Fruit fly (Drosophila melanogaster) whole organism, prepupa: Measurements from ENCODE around the gene rdx.

Experiments used
- Blimp-1 ChIP-seq: fragments of 200-800 bp; sonication (Bioruptor generic); optimal IDR thresholded peaks from 3 replicates; lab custom pipeline; 2017; ENCODE audit warnings: missing biosample characterization, missing genetic modification characterization, mild to moderate bottlenecking, moderate library complexity, missing genetic modification reagents
- CG10631 ChIP-seq: fragments of 200-800 bp; sonication (Bioruptor generic); optimal IDR thresholded peaks from 2 replicates; lab custom pipeline; 2016; ENCODE audit warnings: missing biosample characterization, missing genetic modification characterization
- CG10669 ChIP-seq: fragments of 200-800 bp; sonication (Bioruptor generic); optimal IDR thresholded peaks from 3 replicates; lab custom pipeline; 2018; ENCODE audit warnings: missing biosample characterization, mild to moderate bottlenecking, missing genetic modification characterization, moderate library complexity
- CG11294 ChIP-seq: fragments of 200-800 bp; sonication (Bioruptor generic); IDR thresholded peaks from 2 replicates; pipeline ENCODE4 v1.3.6; 2022; ENCODE audit warnings: missing biosample characterization, missing genetic modification characterization
- CG11762 ChIP-seq: fragments of 200-800 bp; sonication (Bioruptor generic); optimal IDR thresholded peaks from 3 replicates; lab custom pipeline; 2016; ENCODE audit warnings: missing biosample characterization, missing genetic modification characterization; ENCODE audit not compliant: insufficient read depth
- CG11902 ChIP-seq: fragments of 200-800 bp; sonication (Bioruptor generic); optimal IDR thresholded peaks from 3 replicates; lab custom pipeline; 2016; ENCODE audit warnings: missing biosample characterization, missing genetic modification characterization
- CG15336 ChIP-seq: fragments of 200-800 bp; sonication (Bioruptor generic); IDR thresholded peaks from 2 replicates; pipeline ENCODE4 v1.3.6; 2022; ENCODE audit warnings: missing biosample characterization, missing genetic modification characterization
- CG1621 ChIP-seq: fragments of 200-800 bp; sonication (Bioruptor generic); optimal IDR thresholded peaks from 3 replicates; lab custom pipeline; 2018; ENCODE audit warnings: missing biosample characterization, mild to moderate bottlenecking, missing genetic modification characterization
- CG16779 ChIP-seq: fragments of 200-800 bp; sonication (Bioruptor generic); optimal IDR thresholded peaks from 3 replicates; lab custom pipeline; 2017; ENCODE audit warnings: missing biosample characterization, mild to moderate bottlenecking, missing genetic modification characterization
- CG3032 ChIP-seq: fragments of 200-800 bp; optimal IDR thresholded peaks from 2 replicates; lab custom pipeline; 2019; ENCODE audit warnings: missing biosample characterization, mild to moderate bottlenecking, missing genetic modification characterization, moderate library complexity
- CG32006 ChIP-seq: fragments of 200-800 bp; sonication (Bioruptor generic); optimal IDR thresholded peaks from 3 replicates; lab custom pipeline; 2017; ENCODE audit warnings: missing biosample characterization, mild to moderate bottlenecking, missing genetic modification characterization
- CG34406 ChIP-seq: fragments of 200-800 bp; sonication (Bioruptor generic); optimal IDR thresholded peaks from 3 replicates; lab custom pipeline; 2016; ENCODE audit warnings: missing biosample characterization, missing genetic modification characterization
- CG3919 ChIP-seq: fragments of 200-800 bp; sonication (Bioruptor generic); optimal IDR thresholded peaks from 3 replicates; lab custom pipeline; 2016; ENCODE audit warnings: missing biosample characterization, missing genetic modification characterization
- CG4318 ChIP-seq: fragments of 200-800 bp; sonication (Bioruptor generic); optimal IDR thresholded peaks from 3 replicates; lab custom pipeline; 2017; ENCODE audit warnings: missing biosample characterization, mild to moderate bottlenecking, missing genetic modification characterization
- CG6163 ChIP-seq: fragments of 200-800 bp; sonication (Bioruptor generic); IDR thresholded peaks from 3 replicates; pipeline ENCODE4 v1.3.6; 2022; ENCODE audit warnings: missing biosample characterization, missing genetic modification characterization
- CG6276 ChIP-seq: fragments of 200-800 bp; sonication (Bioruptor generic); optimal IDR thresholded peaks from 2 replicates; lab custom pipeline; 2017; ENCODE audit warnings: missing biosample characterization, mild to moderate bottlenecking, missing genetic modification characterization
- CG6792 ChIP-seq: fragments of 200-800 bp; sonication (Bioruptor generic); optimal IDR thresholded peaks from 3 replicates; lab custom pipeline; 2016; ENCODE audit warnings: missing biosample characterization, missing genetic modification characterization
- CG6808 ChIP-seq: fragments of 200-800 bp; sonication (Bioruptor generic); optimal IDR thresholded peaks from 3 replicates; lab custom pipeline; 2017; ENCODE audit warnings: missing biosample characterization, missing genetic modification characterization, mild to moderate bottlenecking, moderate library complexity, missing genetic modification reagents
- CG6854 ChIP-seq: fragments of 200-800 bp; sonication (Bioruptor generic); optimal IDR thresholded peaks from 2 replicates; lab custom pipeline; 2017; ENCODE audit warnings: missing biosample characterization, mild to moderate bottlenecking, missing genetic modification characterization
- CG7368 ChIP-seq: fragments of 200-800 bp; sonication (Bioruptor generic); optimal IDR thresholded peaks from 3 replicates; lab custom pipeline; 2016; ENCODE audit warnings: missing biosample characterization, missing genetic modification characterization
- CG8119 ChIP-seq: fragments of 200-800 bp; sonication (Bioruptor generic); IDR thresholded peaks from 3 replicates; pipeline ENCODE4 v1.3.6; 2022; ENCODE audit warnings: missing biosample characterization, missing genetic modification characterization
- CG8319 ChIP-seq: fragments of 200-800 bp; sonication (Bioruptor generic); optimal IDR thresholded peaks from 3 replicates; lab custom pipeline; 2016; ENCODE audit warnings: missing biosample characterization, missing genetic modification characterization
- CG9139 ChIP-seq: fragments of 200-800 bp; sonication (Bioruptor generic); optimal IDR thresholded peaks from 3 replicates; lab custom pipeline; 2017; ENCODE audit warnings: missing biosample characterization, mild to moderate bottlenecking, missing genetic modification characterization
- Eip75B ChIP-seq: fragments of 200-800 bp; sonication (Bioruptor generic); optimal IDR thresholded peaks from 3 replicates; lab custom pipeline; 2016; ENCODE audit warnings: missing biosample characterization, missing genetic modification characterization
- Eip78C ChIP-seq: fragments of 200-800 bp; sonication (Bioruptor generic); peaks from one replicate; lab custom pipeline; 2016; ENCODE audit warnings: missing biosample characterization, missing genetic modification characterization
- Eip93F ChIP-seq: fragments of 200-800 bp; sonication (Bioruptor generic); optimal IDR thresholded peaks from 2 replicates; lab custom pipeline; 2016; ENCODE audit warnings: missing biosample characterization, mild to moderate bottlenecking, missing genetic modification characterization
- Ets21C ChIP-seq: fragments of 200-800 bp; sonication (Bioruptor generic); optimal IDR thresholded peaks from 3 replicates; lab custom pipeline; 2016; ENCODE audit warnings: missing biosample characterization, missing genetic modification characterization
- Ets96B ChIP-seq: fragments of 200-800 bp; optimal IDR thresholded peaks from 2 replicates; lab custom pipeline; 2019; ENCODE audit warnings: missing biosample characterization, mild to moderate bottlenecking, missing genetic modification characterization, moderate library complexity
- Hr38 ChIP-seq: sonication (Bioruptor generic); optimal IDR thresholded peaks from 2 replicates; lab custom pipeline; 2016; ENCODE audit warnings: missing biosample characterization, missing genetic modification characterization
- Hr39 ChIP-seq: fragments of 200-800 bp; sonication (Bioruptor generic); optimal IDR thresholded peaks from 2 replicates; lab custom pipeline; 2016; ENCODE audit warnings: missing biosample characterization, missing genetic modification characterization
- Hr4 ChIP-seq: fragments of 200-800 bp; sonication (Bioruptor generic); optimal IDR thresholded peaks from 3 replicates; lab custom pipeline; 2016; ENCODE audit warnings: missing biosample characterization, missing genetic modification characterization
- Lpt ChIP-seq: fragments of 200-800 bp; sonication (Bioruptor generic); optimal IDR thresholded peaks from 3 replicates; lab custom pipeline; 2016; ENCODE audit warnings: missing biosample characterization, missing genetic modification characterization
- Met ChIP-seq: fragments of 200-800 bp; sonication (Bioruptor generic); optimal IDR thresholded peaks from 3 replicates; lab custom pipeline; 2016; ENCODE audit warnings: missing biosample characterization, missing genetic modification characterization
- OdsH ChIP-seq: fragments of 200-800 bp; sonication (Bioruptor generic); optimal IDR thresholded peaks from 3 replicates; lab custom pipeline; 2016; ENCODE audit warnings: missing biosample characterization, missing genetic modification characterization
- Sox14 ChIP-seq: fragments of 200-800 bp; sonication (Bioruptor generic); optimal IDR thresholded peaks from 3 replicates; lab custom pipeline; 2016; ENCODE audit warnings: missing biosample characterization, missing genetic modification characterization
- Sox15 ChIP-seq: fragments of 200-800 bp; sonication (Bioruptor generic); optimal IDR thresholded peaks from 3 replicates; lab custom pipeline; 2016; ENCODE audit warnings: missing biosample characterization, missing genetic modification characterization
- achi ChIP-seq: fragments of 200-800 bp; sonication (Bioruptor generic); optimal IDR thresholded peaks from 3 replicates; lab custom pipeline; 2016; ENCODE audit warnings: missing biosample characterization, missing genetic modification characterization
- acj6 ChIP-seq: fragments of 200-800 bp; sonication (Bioruptor generic); optimal IDR thresholded peaks from 3 replicates; lab custom pipeline; 2016; ENCODE audit warnings: missing biosample characterization, missing genetic modification characterization
- cyc ChIP-seq: fragments of 200-800 bp; sonication (Bioruptor generic); optimal IDR thresholded peaks from 3 replicates; lab custom pipeline; 2016; ENCODE audit warnings: missing biosample characterization, missing genetic modification characterization
- dsx ChIP-seq: fragments of 200-800 bp; optimal IDR thresholded peaks from 3 replicates; lab custom pipeline; 2019; ENCODE audit warnings: missing biosample characterization, mild to moderate bottlenecking, missing genetic modification characterization, moderate library complexity; ENCODE audit not compliant: poor library complexity, severe bottlenecking
- eg ChIP-seq: fragments of 200-800 bp; sonication (Bioruptor generic); IDR thresholded peaks from 3 replicates; pipeline ENCODE4 v1.3.6; 2022; ENCODE audit warnings: missing biosample characterization, missing genetic modification characterization
- esn ChIP-seq: fragments of 200-800 bp; sonication (Bioruptor generic); optimal IDR thresholded peaks from 2 replicates; lab custom pipeline; 2016; ENCODE audit warnings: missing biosample characterization, mild to moderate bottlenecking, missing genetic modification characterization, moderate library complexity
- fd85E ChIP-seq: fragments of 200-800 bp; sonication (Bioruptor generic); optimal IDR thresholded peaks from 3 replicates; lab custom pipeline; 2016; ENCODE audit warnings: missing biosample characterization, missing genetic modification characterization
- fkh ChIP-seq: fragments of 200-800 bp; sonication (Bioruptor generic); optimal IDR thresholded peaks from 3 replicates; lab custom pipeline; 2017; ENCODE audit warnings: missing biosample characterization, mild to moderate bottlenecking, missing genetic modification characterization, moderate library complexity
- lz ChIP-seq: fragments of 200-800 bp; sonication (Bioruptor generic); optimal IDR thresholded peaks from 3 replicates; lab custom pipeline; 2016; ENCODE audit warnings: missing biosample characterization, missing genetic modification characterization
- ss ChIP-seq, 2 experiments: fragments of 200-800 bp; sonication (Bioruptor generic); optimal IDR thresholded peaks; 2 replicates in 1 of 2; 3 replicates in 1 of 2; lab custom pipeline; 2017 to 2018; ENCODE audit warnings: mild to moderate bottlenecking in 2 of 2, missing biosample characterization in 2 of 2, missing genetic modification characterization in 2 of 2, moderate library complexity in 1 of 2
- svp ChIP-seq: fragments of 200-800 bp; sonication (Bioruptor generic); peaks from one replicate; lab custom pipeline; 2016; ENCODE audit warnings: missing biosample characterization, missing genetic modification characterization
- topi ChIP-seq: fragments of 200-800 bp; sonication (Bioruptor generic); optimal IDR thresholded peaks from 3 replicates; lab custom pipeline; 2016; ENCODE audit warnings: missing biosample characterization, missing genetic modification characterization
- vri ChIP-seq: fragments of 200-800 bp; sonication (Bioruptor generic); optimal IDR thresholded peaks from 3 replicates; lab custom pipeline; 2016; ENCODE audit warnings: missing biosample characterization, mild to moderate bottlenecking, missing genetic modification characterization

Gene rdx

DNA sequence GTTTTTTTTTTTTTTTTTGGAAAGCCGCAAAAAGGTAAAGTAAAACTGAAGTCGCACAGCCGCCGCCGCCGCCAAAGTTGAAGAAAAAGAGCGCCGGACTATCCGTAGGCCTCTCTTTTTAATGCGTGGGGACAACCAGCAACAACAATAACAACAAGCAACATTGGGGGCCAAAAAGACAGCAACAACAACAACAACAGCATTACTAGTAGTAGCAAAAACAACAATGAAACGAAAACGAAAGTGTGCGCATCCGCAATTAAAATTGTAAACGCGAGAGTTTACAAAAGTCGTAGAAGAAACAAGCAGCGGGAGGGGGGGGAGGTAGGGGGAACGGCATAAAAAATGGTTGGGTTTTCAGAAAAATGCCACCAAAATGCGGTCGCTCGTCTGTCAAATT lies 35.9 kb downstream of the rdx start:
- TF ChIP-seq eg (GFP tag; lab: Robert Waterston, UW) (peak; percentile 54; the same call in 1 of the 3 replicates), Sox14 (no peak)

- TF ChIP-seq fd85E (no peak), Hr38 (GFP tag; lab: Kevin White, UChicago) (no peak), Blimp-1 (GFP tag; lab: Kevin White, UChicago) (no peak), CG4318 (GFP tag; lab: Kevin White, UChicago) (peak; percentile 38), Hr39 (no peak), CG8119 (peak; percentile 52; the same call in 1 of the 3 replicates), Eip78C (GFP tag; lab: Kevin White, UChicago) (no peak), CG6163 (no peak), Met (GFP tag; lab: Kevin White, UChicago) (no peak), CG6854 (no peak), Hr4 (GFP tag; lab: Kevin White, UChicago) (peak; percentile 80), CG32006 (GFP tag; lab: Kevin White, UChicago) (peak; percentile 55), CG15336 (GFP tag; lab: Robert Waterston, UW) (peak; percentile 18; the same call in 1 of the 2 replicates), Ets96B (tag; lab: Kevin White, UChicago) (no peak), Ets21C (no peak), CG11294 (GFP tag; lab: Robert Waterston, UW) (no peak), CG34406 (no peak), CG6808 (GFP tag; lab: Kevin White, UChicago) (no peak)
These were observed 36.4 kb downstream of the rdx start for dm6 chr3R:13995426-13995825.

DNA sequence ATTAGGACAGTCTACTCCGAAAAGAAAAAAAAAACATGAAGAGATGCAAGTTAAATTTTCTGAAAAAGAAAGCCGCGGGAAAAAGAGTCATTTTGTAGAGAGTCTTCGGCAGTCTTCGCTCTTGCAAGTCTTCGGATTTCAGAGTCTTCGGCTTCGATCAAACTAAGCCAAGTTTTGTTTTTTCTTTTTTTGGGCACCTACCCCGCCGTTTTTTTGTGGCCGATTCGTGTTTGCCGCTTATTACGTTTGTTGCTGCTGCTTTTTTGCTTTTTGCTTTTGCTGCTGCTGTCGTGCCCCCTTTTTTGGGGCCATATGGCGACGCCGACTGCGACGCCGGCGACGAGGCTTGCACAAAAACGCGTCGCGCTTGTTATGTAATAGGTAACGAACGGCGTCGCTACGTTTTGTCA lies 39.7 kb downstream of the rdx start:
- TF ChIP-seq esn (GFP tag; lab: Kevin White, UChicago) (no peak), lz (no peak), vri (GFP tag; lab: Kevin White, UChicago) (peak; percentile 76), CG16779 (tag; lab: Kevin White, UChicago) (no peak), CG10669 (GFP tag; lab: Kevin White, UChicago) (no peak), ss (GFP tag; optimal IDR thresholded peaks at IDR 0.05; lab: Kevin White, UChicago) (no peak), CG11902 (GFP tag; lab: Kevin White, UChicago) (no peak), CG6792 (GFP tag; lab: Kevin White, UChicago) (no peak), Eip78C (GFP tag; lab: Kevin White, UChicago) (peak; percentile 56), Lpt (GFP tag; lab: Kevin White, UChicago) (peak; percentile 29), CG11762 (GFP tag; lab: Kevin White, UChicago) (no peak), CG15336 (GFP tag; lab: Robert Waterston, UW) (peak; percentile 54; the same call in 1 of the 2 replicates), CG7368 (GFP tag; lab: Kevin White, UChicago) (no peak), Sox15 (no peak), CG3919 (GFP tag; lab: Kevin White, UChicago) (no peak), cyc (GFP tag; lab: Kevin White, UChicago) (no peak), OdsH (GFP tag; lab: Kevin White, UChicago) (no peak), Eip75B (GFP tag; lab: Kevin White, UChicago) (no peak), Hr38 (GFP tag; lab: Kevin White, UChicago) (no peak), eg (GFP tag; lab: Robert Waterston, UW) (peak; percentile 78), CG6276 (GFP tag; lab: Kevin White, UChicago) (peak; percentile 71), achi (GFP tag; lab: Kevin White, UChicago) (no peak), Ets96B (tag; lab: Kevin White, UChicago) (no peak), topi (GFP tag; lab: Kevin White, UChicago) (no peak), Eip93F (GFP tag; lab: Kevin White, UChicago) (peak; percentile 5), acj6 (GFP tag; lab: Kevin White, UChicago) (no peak), dsx (no peak), fkh (GFP tag; lab: Kevin White, UChicago) (no peak), CG6163 (peak; percentile 60; the same call in 2 of the 3 replicates), CG3032 (no peak), CG4318 (GFP tag; lab: Kevin White, UChicago) (no peak), CG34406 (no peak), CG8319 (GFP tag; lab: Kevin White, UChicago) (no peak), CG10631 (GFP tag; lab: Kevin White, UChicago) (no peak), Blimp-1 (GFP tag; lab: Kevin White, UChicago) (peak; percentile 37), CG9139 (no peak), svp (GFP tag; lab: Kevin White, UChicago) (no peak), CG1621 (no peak)
